Worm (Caenorhabditis elegans) whole organism, early embryonic: Measurements from ENCODE around the gene rps-3.

Source experiments
- ama-1 ChIP-seq: fragments of 150-350 bp; optimal IDR thresholded peaks from 2 replicates; lab custom pipeline; 2014
- ets-7 ChIP-seq: sonication (generic microtip); optimal IDR thresholded peaks from 2 replicates; lab custom pipeline; 2016; ENCODE audit warnings: missing genotype, missing genetic modification characterization, missing compliant biosample characterization
- flt-1 ChIP-seq: fragments of 200-800 bp; sonication (Bioruptor generic); IDR thresholded peaks from 2 replicates; pipeline ENCODE4 v1.3.6; 2022; ENCODE audit warnings: missing genetic modification characterization, missing compliant biosample characterization
- hmbx-1 ChIP-seq: sonication (generic microtip); optimal IDR thresholded peaks from 2 replicates; lab custom pipeline; 2016; ENCODE audit warnings: mild to moderate bottlenecking, missing genetic modification characterization, missing compliant biosample characterization
- hmg-4 ChIP-seq: fragments of 200-800 bp; sonication (Bioruptor generic); optimal IDR thresholded peaks from 2 replicates; lab custom pipeline; 2018; ENCODE audit warnings: mild to moderate bottlenecking, missing genetic modification characterization, missing compliant biosample characterization
- scrt-1 ChIP-seq: fragments of 200-800 bp; sonication (Bioruptor generic); IDR thresholded peaks from 2 replicates; pipeline ENCODE4 v1.3.6; 2022; ENCODE audit warnings: missing genetic modification characterization, missing compliant biosample characterization
- sea-1 ChIP-seq: fragments of 200-800 bp; sonication (Bioruptor generic); conservative IDR thresholded peaks from 2 replicates; pipeline ENCODE4 v1.3.6; 2022; ENCODE audit warnings: missing genetic modification characterization, missing compliant biosample characterization
- tbx-11 ChIP-seq: fragments of 200-800 bp; sonication (Bioruptor generic); IDR thresholded peaks from 2 replicates; pipeline ENCODE4 v1.3.6; 2022; ENCODE audit warnings: missing genetic modification characterization, missing compliant biosample characterization
- tbx-37 ChIP-seq: fragments of 200-800 bp; sonication (Bioruptor generic); conservative IDR thresholded peaks from 2 replicates; pipeline ENCODE4 v1.3.6; 2022; ENCODE audit warnings: missing genetic modification reagents, missing genetic modification characterization, missing compliant biosample characterization

ce11 chrIII:6183118-6183517, 23.5 kb upstream of the rps-3 start, which contains the start of gene nas-28:
- TF ChIP-seq ama-1 (lab: Kevin White, UChicago) (no peak), tbx-11 (GFP tag; lab: Robert Waterston, UW) (no peak), ets-7 (tag; lab: Kevin White, UChicago) (no peak), scrt-1 (GFP tag; lab: Robert Waterston, UW) (no peak), hmg-4 (GFP tag; lab: Kevin White, UChicago) (no peak), hmbx-1 (tag; lab: Kevin White, UChicago) (no peak), flt-1 (no peak), tbx-37 (GFP tag; lab: Robert Waterston, UW) (no peak), sea-1 (GFP tag; lab: Robert Waterston, UW) (no peak)
